Worm (Caenorhabditis elegans): ENCODE results near the gene F58H1.8.

DNA sequence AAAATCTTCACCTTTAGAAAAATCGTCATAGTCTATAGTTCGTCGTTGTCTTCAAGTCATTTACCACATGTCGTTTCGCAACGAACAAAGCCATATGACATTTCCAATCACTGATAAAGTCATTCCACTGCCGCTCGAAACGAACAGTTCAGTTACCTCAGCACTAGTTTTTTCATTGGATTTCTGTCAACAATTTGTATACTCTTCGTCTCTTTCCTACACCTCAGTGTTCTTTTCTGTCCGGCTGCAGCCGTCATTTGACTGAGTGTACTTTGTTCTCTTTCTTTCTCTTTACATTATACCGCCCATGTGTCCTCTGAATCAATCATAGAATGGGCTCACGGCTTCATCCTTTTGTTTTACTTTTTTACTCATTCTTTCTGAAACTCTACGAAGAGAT is 13.7 kb upstream of the F58H1.8 start:
- TF ChIP-seq Y105C5A.15 (GFP tag; IDR thresholded peaks at IDR 0.05) (no peak), mep-1 (tag; optimal IDR thresholded peaks at IDR 0.05) (peak; percentile 73), tra-1 (GFP tag; IDR thresholded peaks at IDR 0.05) (peak; percentile 46; the same call in 1 of the 2 replicates), dpl-1 (GFP tag; optimal IDR thresholded peaks at IDR 0.05) (peak; percentile 9), cey-2 (tag; optimal IDR thresholded peaks at IDR 0.05; ENCODE audit: borderline replicate concordance, insufficient read depth) (no peak), unc-130 (GFP tag; optimal IDR thresholded peaks at IDR 0.05) (no peak), nhr-77 (tag; optimal IDR thresholded peaks at IDR 0.05) (peak; percentile 69), ama-1 (optimal IDR thresholded peaks at IDR 0.05) (peak; percentile 34), fos-1 (tag; optimal IDR thresholded peaks at IDR 0.05) (no peak), duxl-1 (tag; optimal IDR thresholded peaks at IDR 0.05; ENCODE audit: poor library complexity) (peak; percentile 5), nhr-237 (tag; optimal IDR thresholded peaks at IDR 0.05) (no peak), lir-3 (tag; optimal IDR thresholded peaks at IDR 0.05) (no peak), nhr-28 (tag; optimal IDR thresholded peaks at IDR 0.05) (peak; percentile 84), nhr-25 (tag; optimal IDR thresholded peaks at IDR 0.05; ENCODE audit: borderline replicate concordance, insufficient read depth) (no peak)
